Fruit fly (Drosophila melanogaster): Measurements from ENCODE around the gene CG13678.

The CG13678 gene

dm6 chr3L:8221835-8222234, at the start of gene CG13678:
Gene CG13678, plus strand, starts transcription at chr3L:8222141.
- no peak for TF ChIP-seq CTCF (optimal IDR thresholded peaks at IDR 0.05)
- TF ChIP-seq CG8478 (optimal IDR thresholded peaks at IDR 0.05): no peak

DNA sequence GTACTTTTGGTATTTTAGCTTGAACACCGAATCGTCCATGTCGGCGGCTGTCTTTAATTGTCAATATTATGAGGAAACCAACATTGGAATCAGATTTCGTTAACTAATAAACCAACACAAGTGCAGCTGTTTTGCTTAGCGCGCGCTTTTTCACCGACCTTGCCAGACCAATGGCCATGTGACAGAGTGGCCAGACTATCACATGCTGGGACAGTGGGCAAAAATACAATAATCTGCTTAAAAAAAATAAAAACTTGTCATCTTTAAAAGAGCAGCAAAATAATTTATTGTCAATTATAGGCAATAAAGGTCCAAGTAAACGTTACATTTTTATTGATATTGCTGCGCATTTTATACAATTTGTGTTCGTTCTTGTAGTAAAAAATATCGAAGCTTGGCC, 46.1 kb upstream of the CG13678 start, which contains the start of gene RecQ4:
Gene RecQ4 (minus strand): TSS at position 161 of the 400 bp plus-strand sequence.
- TF ChIP-seq CG8478 (optimal IDR thresholded peaks at IDR 0.05): no peak
- TF ChIP-seq CTCF (optimal IDR thresholded peaks at IDR 0.05): no peak

DNA sequence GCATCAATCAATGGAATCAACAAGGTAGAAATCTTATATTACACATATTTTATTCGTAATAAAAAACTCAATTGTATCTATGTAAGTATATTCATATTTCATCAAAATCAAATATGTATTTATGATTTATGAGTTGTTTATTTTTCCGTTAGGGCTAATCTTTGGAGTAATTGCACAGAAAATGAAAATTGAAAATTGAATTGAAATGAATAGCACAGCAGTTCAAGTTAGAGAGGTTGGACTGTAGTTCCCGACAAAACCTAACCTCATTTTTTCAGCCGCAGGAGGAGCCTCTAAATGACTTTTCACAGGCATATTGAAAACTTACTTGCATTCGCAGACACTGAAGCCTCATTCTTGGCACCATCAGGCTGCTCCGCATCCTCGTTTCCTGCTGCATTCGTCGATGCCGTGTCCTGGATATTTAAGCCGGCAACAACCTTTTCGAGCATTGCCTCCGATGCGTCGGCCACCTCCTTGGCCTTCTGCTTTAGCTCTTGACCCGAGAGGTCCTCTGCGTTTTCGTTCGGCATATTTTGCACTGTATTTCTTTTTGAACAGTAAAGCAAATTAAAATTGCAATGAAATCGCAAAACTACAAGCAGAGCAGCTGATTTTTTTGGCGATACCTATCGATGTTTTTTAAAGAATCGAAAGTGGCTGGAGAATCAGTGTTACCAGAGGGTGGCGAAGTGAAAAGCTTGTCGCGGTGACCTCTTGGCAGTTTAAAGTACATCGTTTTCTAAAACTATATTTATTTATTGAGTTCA, 44.0 kb upstream of the CG13678 start, which contains the start of gene Nmt:
Gene Nmt (minus strand): TSS at position 635 of the 770 bp plus-strand sequence.
- TF ChIP-seq CTCF (optimal IDR thresholded peaks at IDR 0.05): no peak
- TF ChIP-seq CG8478 (optimal IDR thresholded peaks at IDR 0.05): no peak

- TF ChIP-seq CTCF (optimal IDR thresholded peaks at IDR 0.05): no peak
- no peak for TF ChIP-seq CG8478 (optimal IDR thresholded peaks at IDR 0.05)
Observed at dm6 chr3L:8180464-8181137, 41.3 kb upstream of the CG13678 start, which contains the start of the genes mthl7 and Uxs. Gene mthl7, minus strand, starts transcription at chr3L:8180514. Gene Uxs, plus strand, starts transcription at chr3L:8180923.

dm6 chr3L:8185263-8186227, 36.4 kb upstream of the CG13678 start:
- TF ChIP-seq CG8478 (optimal IDR thresholded peaks at IDR 0.05) (no peak), CTCF (optimal IDR thresholded peaks at IDR 0.05) (no peak)

DNA sequence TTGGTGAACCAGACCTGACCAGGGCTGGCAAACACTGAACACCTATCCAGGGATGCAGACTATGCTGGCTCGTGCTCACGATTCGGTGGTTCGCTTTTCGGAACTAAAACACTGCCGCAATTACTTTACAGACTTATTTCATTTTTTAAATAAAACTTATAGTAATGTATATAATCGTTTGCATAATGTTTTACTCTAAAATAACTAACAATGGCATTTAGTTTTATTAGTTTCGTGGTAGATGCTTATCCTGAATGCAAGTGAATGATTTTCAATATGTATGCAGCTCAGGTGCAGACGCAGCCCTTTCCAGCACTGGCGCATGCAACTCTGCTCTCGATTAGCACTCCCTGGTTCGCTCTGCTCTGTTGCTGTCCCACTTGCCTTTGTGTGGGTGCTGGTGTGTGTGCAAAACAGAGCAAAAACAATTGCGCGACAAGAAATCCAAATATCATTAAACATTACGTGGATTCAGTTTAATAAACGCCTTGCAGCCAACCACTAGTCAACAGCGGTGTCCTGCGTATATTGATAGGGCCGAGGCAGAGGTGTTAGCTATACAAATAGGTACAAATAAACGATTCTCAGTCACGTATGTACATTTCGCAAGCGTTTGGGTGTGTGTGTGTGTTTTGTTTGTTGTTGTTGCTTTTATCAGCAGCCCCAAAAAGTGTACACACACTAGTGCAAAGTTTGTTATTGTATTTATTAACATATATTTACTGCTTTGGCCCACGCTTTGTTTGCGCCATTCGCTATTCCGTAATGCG, 35.1 kb upstream of the CG13678 start, which contains the start of the genes ERR and Atg18a:
Gene ERR (minus strand): TSS at position 45 of the 770 bp plus-strand sequence.
Gene Atg18a (plus strand): TSS at position 231 of the 770 bp plus-strand sequence.
- TF ChIP-seq CG8478 (optimal IDR thresholded peaks at IDR 0.05): no peak
- TF ChIP-seq CTCF (optimal IDR thresholded peaks at IDR 0.05): peak in 1 of 2 experiments; percentile 14

- TF ChIP-seq CG8478 (optimal IDR thresholded peaks at IDR 0.05) (no peak), CTCF (optimal IDR thresholded peaks at IDR 0.05) (no peak)
Observed at dm6 chr3L:8187397-8187811, 34.5 kb upstream of the CG13678 start.

DNA sequence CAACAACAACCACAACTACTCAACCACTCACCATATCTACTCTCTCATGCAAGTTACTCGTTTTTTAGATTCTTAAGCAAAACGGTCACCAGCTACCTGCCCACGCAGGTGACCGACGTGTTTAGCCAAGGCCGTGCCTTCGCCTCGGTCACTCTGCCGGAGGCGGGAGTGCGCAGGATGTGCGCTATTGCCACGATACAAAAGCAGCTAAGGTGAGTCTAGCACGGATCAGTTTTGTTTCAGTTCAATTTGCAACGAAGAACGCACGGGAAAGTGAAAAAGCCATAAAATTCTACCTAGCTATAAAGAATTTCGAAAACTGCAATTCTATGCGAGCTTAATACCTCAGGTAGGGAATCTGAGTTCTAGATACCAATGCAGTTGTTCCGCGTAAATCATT, 32.7 kb upstream of the CG13678 start:
- TF ChIP-seq CG8478 (optimal IDR thresholded peaks at IDR 0.05) (no peak), CTCF (optimal IDR thresholded peaks at IDR 0.05) (no peak)

DNA sequence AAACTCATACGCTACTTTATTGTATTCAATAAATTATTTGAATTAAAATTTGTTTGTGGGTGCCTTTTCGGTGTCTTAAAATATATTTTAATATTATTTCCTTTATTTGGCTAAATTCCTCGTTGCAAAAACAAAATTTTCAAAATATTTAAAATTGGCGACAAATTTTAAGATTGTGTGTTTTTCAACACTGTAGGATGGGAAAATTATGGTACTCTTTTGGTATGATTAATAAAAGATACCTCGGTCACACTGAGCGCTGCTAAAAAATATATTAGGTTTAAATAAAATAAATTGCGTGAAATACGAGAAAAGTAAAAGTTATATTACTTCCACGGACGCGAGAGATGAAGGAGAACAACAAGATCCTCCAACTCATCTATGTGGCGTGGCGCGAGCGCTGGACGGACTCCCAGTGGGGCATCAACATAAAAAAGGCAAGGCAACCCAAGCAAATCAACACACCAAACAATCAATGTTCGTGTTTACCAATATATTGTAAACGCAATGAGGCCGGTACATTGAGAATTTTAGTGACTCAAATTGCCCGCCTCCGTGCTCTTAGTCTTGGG, 30.8 kb upstream of the CG13678 start, which contains the start of gene MED24:
Gene MED24 (plus strand): TSS at position 229 of the 572 bp plus-strand sequence.
- TF ChIP-seq CTCF (optimal IDR thresholded peaks at IDR 0.05) (no peak), CG8478 (optimal IDR thresholded peaks at IDR 0.05) (no peak)

DNA sequence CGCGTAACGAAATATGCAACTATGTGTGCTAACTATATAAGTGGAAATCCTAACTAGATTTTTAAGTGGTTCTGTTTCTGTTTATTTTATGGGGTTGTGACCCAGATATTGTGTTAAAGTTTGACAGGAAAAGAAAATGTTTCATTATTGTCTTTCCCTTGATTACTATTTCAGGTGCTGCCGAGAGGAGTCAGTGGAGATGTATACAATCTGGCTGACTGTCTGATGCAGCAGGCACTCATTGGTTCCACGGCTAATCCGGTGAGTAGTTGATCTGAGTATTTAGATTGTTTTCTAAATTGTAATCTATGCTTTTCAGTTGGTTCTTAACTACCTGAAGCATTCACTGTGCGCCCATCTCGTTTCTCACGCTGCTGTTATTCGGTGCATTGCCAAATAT, 28.9 kb upstream of the CG13678 start, which contains the start of gene CG7387:
Gene CG7387 (minus strand): TSS at position 101 of the 400 bp plus-strand sequence.
- TF ChIP-seq CG8478 (optimal IDR thresholded peaks at IDR 0.05) (no peak), CTCF (optimal IDR thresholded peaks at IDR 0.05) (no peak)

DNA sequence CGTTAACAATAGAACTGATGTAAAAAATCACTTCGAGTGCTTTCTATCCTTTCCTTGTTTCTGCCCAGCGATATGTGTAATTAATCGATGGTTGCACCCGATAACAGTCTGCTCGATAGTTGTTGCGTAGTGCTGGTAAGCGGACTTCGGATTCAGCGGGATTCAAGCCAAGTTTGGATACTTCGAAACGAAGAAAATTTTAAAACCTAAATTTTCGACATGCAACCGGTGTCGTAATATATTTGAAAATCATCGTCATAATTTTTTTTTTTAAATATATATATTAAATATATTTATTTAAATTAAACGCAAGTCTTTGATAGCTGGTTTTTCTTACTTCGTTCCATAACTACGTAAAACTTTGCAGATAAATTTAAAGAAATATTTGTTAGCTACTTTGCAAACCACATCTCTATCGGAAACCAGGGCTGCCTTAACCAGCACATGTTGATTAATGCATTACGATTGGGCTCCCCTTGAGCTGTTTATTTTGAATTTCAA, 24.1 kb upstream of the CG13678 start, which contains the start of the genes UbcE2M and Dhps:
Gene UbcE2M (minus strand): TSS at position 209 of the 501 bp plus-strand sequence.
Gene Dhps (plus strand): TSS at position 429 of the 501 bp plus-strand sequence.
- TF ChIP-seq CTCF (optimal IDR thresholded peaks at IDR 0.05): no peak
- no peak for TF ChIP-seq CG8478 (optimal IDR thresholded peaks at IDR 0.05)

DNA sequence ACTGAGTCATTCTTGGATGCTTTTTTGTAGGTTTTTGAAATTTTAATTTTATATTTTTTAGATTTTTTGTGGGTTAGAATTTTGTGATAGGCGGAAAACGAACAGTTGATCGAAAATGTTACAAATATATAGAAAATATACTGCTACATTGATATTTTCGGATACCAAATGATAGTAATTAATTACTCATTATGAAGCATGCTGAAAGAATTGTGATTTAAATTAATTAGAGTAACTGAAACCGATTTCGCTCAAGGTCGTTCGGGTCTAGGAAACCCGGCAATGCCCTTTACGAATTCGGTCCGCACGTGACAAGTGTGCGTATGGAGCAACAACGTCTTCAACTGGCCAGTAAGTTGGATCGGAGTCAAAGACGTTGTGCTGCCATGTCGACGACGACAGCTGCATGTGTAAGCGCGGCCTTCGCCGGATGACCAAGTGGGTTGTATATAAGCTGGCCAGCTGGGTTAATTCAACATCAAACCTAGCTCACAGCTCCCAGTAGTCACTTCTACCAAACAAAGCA, 19.6 kb upstream of the CG13678 start, which contains the start of the genes CG7366 and CG13679:
Gene CG7366 (minus strand): TSS at position 101 of the 526 bp plus-strand sequence.
Gene CG13679 (plus strand): TSS at position 476 of the 526 bp plus-strand sequence.
- TF ChIP-seq CTCF (optimal IDR thresholded peaks at IDR 0.05): no peak
- TF ChIP-seq CG8478 (optimal IDR thresholded peaks at IDR 0.05): no peak

Measured in S2 (cell line).